Worm (Caenorhabditis elegans) whole organism, late embryonic: ENCODE data around the gene gcy-22.

Source experiments
- F13H6.1 ChIP-seq: sonication (generic microtip); optimal IDR thresholded peaks from 2 replicates; lab custom pipeline; 2016; ENCODE audit warnings: missing genetic modification characterization, missing compliant biosample characterization
- K02D7.2 ChIP-seq: sonication (generic microtip); optimal IDR thresholded peaks from 2 replicates; lab custom pipeline; 2017; ENCODE audit warnings: mild to moderate bottlenecking, missing genetic modification characterization, missing compliant biosample characterization
- Y22D7AL.16 ChIP-seq: sonication (generic microtip); optimal IDR thresholded peaks from 2 replicates; lab custom pipeline; 2016; ENCODE audit warnings: missing genetic modification characterization, missing compliant biosample characterization
- ahr-1 ChIP-seq: sonication (generic microtip); optimal IDR thresholded peaks from 2 replicates; lab custom pipeline; 2016; ENCODE audit warnings: missing genetic modification characterization, missing compliant biosample characterization
- ama-1 ChIP-seq: fragments of 150-350 bp; optimal IDR thresholded peaks from 2 replicates; lab custom pipeline; 2014
- ceh-18 ChIP-seq: sonication (generic microtip); optimal IDR thresholded peaks from 2 replicates; lab custom pipeline; 2016; ENCODE audit warnings: missing genetic modification characterization, missing compliant biosample characterization
- ceh-19 ChIP-seq: fragments of 200-800 bp; sonication (Bioruptor generic); optimal IDR thresholded peaks from 2 replicates; lab custom pipeline; 2018; ENCODE audit warnings: mild to moderate bottlenecking, missing genetic modification characterization, missing compliant biosample characterization
- ceh-24 ChIP-seq: sonication (generic microtip); optimal IDR thresholded peaks from 2 replicates; lab custom pipeline; 2016; ENCODE audit warnings: mild to moderate bottlenecking, missing genetic modification characterization, missing compliant biosample characterization
- ceh-31 ChIP-seq: sonication (generic microtip); optimal IDR thresholded peaks from 2 replicates; lab custom pipeline; 2016; ENCODE audit warnings: missing genetic modification characterization, missing compliant biosample characterization
- ceh-34 ChIP-seq: sonication (generic microtip); optimal IDR thresholded peaks from 2 replicates; lab custom pipeline; 2016; ENCODE audit warnings: mild to moderate bottlenecking, missing genetic modification characterization, missing compliant biosample characterization
- ceh-9 ChIP-seq: sonication (generic microtip); optimal IDR thresholded peaks from 2 replicates; lab custom pipeline; 2016; ENCODE audit warnings: mild to moderate bottlenecking, missing genetic modification characterization, inconsistent platforms, missing compliant biosample characterization
- che-1 ChIP-seq: sonication (generic microtip); optimal IDR thresholded peaks from 2 replicates; lab custom pipeline; 2016; ENCODE audit warnings: mild to moderate bottlenecking, missing genetic modification characterization, missing compliant biosample characterization
- dve-1 ChIP-seq: sonication (generic microtip); optimal IDR thresholded peaks from 2 replicates; lab custom pipeline; 2017; ENCODE audit warnings: antibody characterized with exemption, mild to moderate bottlenecking, missing genetic modification characterization, missing compliant biosample characterization
- elt-4 ChIP-seq: sonication (generic microtip); optimal IDR thresholded peaks from 2 replicates; lab custom pipeline; 2016; ENCODE audit warnings: missing genetic modification characterization, missing compliant biosample characterization
- fax-1 ChIP-seq: sonication (generic microtip); optimal IDR thresholded peaks from 2 replicates; lab custom pipeline; 2016; ENCODE audit warnings: missing genotype, missing genetic modification characterization, missing compliant biosample characterization
- fkh-10 ChIP-seq: fragments of 150-350 bp; optimal IDR thresholded peaks from 2 replicates; lab custom pipeline; 2014; ENCODE audit warnings: missing biosample characterization, missing genetic modification reagents, missing genetic modification characterization
- gmeb-2 ChIP-seq: sonication (generic microtip); optimal IDR thresholded peaks from 2 replicates; lab custom pipeline; 2016; ENCODE audit warnings: missing genetic modification characterization, inconsistent platforms, missing compliant biosample characterization
- hlh-13 ChIP-seq: fragments of 200-800 bp; sonication (Bioruptor generic); optimal IDR thresholded peaks from 2 replicates; lab custom pipeline; 2018; ENCODE audit warnings: mild to moderate bottlenecking, missing genetic modification characterization, missing compliant biosample characterization
- hlh-8 ChIP-seq: sonication (generic microtip); optimal IDR thresholded peaks from 2 replicates; lab custom pipeline; 2016; ENCODE audit warnings: missing genotype, missing genetic modification characterization, missing compliant biosample characterization
- mec-3 ChIP-seq: sonication (generic microtip); optimal IDR thresholded peaks from 2 replicates; lab custom pipeline; 2016; ENCODE audit warnings: borderline replicate concordance, missing genetic modification characterization, missing compliant biosample characterization
- nhr-232 ChIP-seq: sonication (generic microtip); optimal IDR thresholded peaks from 2 replicates; lab custom pipeline; 2016; ENCODE audit warnings: missing genetic modification characterization, missing compliant biosample characterization
- odd-2 ChIP-seq: sonication (generic microtip); optimal IDR thresholded peaks from 2 replicates; lab custom pipeline; 2017; ENCODE audit warnings: antibody characterized with exemption, mild to moderate bottlenecking, missing genetic modification characterization, missing compliant biosample characterization
- pag-3 ChIP-seq: sonication (generic microtip); optimal IDR thresholded peaks from 2 replicates; lab custom pipeline; 2016; ENCODE audit warnings: missing compliant biosample characterization, missing genetic modification characterization, borderline replicate concordance
- pat-9 ChIP-seq: fragments of 200-800 bp; sonication (Bioruptor generic); optimal IDR thresholded peaks from 2 replicates; lab custom pipeline; 2018; ENCODE audit warnings: mild to moderate bottlenecking, missing genetic modification characterization, moderate library complexity, missing compliant biosample characterization
- pha-2 ChIP-seq: sonication (generic microtip); optimal IDR thresholded peaks from 2 replicates; lab custom pipeline; 2017; ENCODE audit warnings: mild to moderate bottlenecking, missing genetic modification characterization, missing compliant biosample characterization
- pha-4 ChIP-seq: fragments of 150-350 bp; optimal IDR thresholded peaks from 2 replicates; lab custom pipeline; 2018; ENCODE audit warnings: missing biosample characterization, missing genetic modification reagents, missing genetic modification characterization
- ref-2 ChIP-seq: sonication (generic microtip); optimal IDR thresholded peaks from 2 replicates; lab custom pipeline; 2016; ENCODE audit warnings: missing genetic modification characterization, missing compliant biosample characterization
- sdc-2 ChIP-seq: sonication (generic microtip); optimal IDR thresholded peaks from 2 replicates; lab custom pipeline; 2016; ENCODE audit warnings: missing genotype, missing genetic modification characterization, missing compliant biosample characterization
- sox-2 ChIP-seq: fragments of 200-800 bp; sonication (Bioruptor generic); IDR thresholded peaks from 2 replicates; pipeline ENCODE4 v1.3.6; 2022; ENCODE audit warnings: missing genetic modification reagents, missing genetic modification characterization, missing compliant biosample characterization
- sox-4 ChIP-seq: sonication (generic microtip); optimal IDR thresholded peaks from 2 replicates; lab custom pipeline; 2017; ENCODE audit warnings: mild to moderate bottlenecking, missing genetic modification characterization, inconsistent platforms, missing compliant biosample characterization
- tbx-2 ChIP-seq: sonication (generic microtip); optimal IDR thresholded peaks from 2 replicates; lab custom pipeline; 2016; ENCODE audit warnings: missing genetic modification characterization, missing compliant biosample characterization
- ttx-3 ChIP-seq: sonication (generic microtip); optimal IDR thresholded peaks from 2 replicates; lab custom pipeline; 2016; ENCODE audit warnings: missing genetic modification reagents, missing genetic modification characterization, missing compliant biosample characterization
- unc-42 ChIP-seq: sonication (generic microtip); optimal IDR thresholded peaks from 2 replicates; lab custom pipeline; 2016; ENCODE audit warnings: missing genotype, missing genetic modification characterization, missing compliant biosample characterization

Gene gcy-22

DNA sequence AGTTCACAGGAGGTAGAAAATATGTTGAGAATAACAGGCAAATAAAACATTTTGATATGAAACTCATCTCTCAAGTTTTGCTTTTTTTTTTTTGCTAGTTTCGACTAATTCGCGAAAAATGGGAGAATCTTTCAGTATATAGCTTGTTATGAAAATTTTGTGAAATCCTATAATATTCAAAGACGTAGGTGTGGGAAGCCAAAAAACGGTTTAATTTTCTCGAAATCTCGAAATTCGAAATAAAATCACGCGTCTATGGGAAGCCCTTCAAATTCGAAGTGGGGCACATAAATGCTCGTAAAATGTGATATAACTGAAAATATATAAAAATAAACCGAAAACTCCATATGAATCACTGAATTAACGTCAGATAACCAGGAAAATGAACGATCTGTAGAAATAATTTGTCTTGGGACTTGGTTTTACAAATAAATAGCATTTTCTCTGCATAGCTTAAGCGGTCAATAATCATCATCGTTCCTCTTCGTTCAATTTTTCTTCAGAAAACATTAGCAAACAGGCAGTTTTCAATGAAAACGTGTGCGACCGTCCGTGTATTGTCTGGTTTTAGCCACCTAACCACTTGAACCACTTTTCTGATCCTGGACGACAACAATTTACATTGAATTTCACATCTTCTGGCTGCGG lies at the start of gene gcy-22, which contains the start of gene grl-14:
Gene gcy-22, minus strand, starts transcription at position 101 of the 648 bp plus-strand sequence.
Gene grl-14, plus strand, starts transcription at position 598 of the 648 bp plus-strand sequence.
- TF ChIP-seq dve-1 (tag; lab: Kevin White, UChicago) (no peak), ceh-18 (tag; lab: Kevin White, UChicago) (no peak), mec-3 (tag; lab: Kevin White, UChicago) (no peak), ama-1 (no peak), hlh-8 (tag; lab: Kevin White, UChicago) (no peak), tbx-2 (no peak), fax-1 (tag; lab: Kevin White, UChicago) (no peak), ceh-19 (GFP tag; lab: Kevin White, UChicago) (no peak), pag-3 (tag; lab: Kevin White, UChicago) (no peak), ceh-24 (tag; lab: Kevin White, UChicago) (no peak)

DNA sequence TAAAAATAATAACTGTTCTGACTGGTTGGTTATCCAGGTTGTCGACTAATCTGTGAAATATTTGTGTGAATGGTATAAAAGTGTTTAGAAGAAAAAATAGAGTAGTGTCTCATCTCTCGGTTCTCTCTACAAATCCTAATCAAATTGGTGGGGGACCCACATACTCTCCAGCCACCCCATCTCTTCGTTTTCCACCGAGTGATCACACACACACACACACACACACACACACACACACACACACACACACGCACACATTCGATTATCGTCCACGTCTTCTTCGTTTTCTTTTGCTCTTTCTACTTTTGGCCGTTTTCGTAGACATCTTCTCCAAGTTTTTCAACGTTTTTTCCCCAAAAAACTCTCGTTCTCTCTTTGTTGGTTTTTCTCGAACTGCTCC lies 48.3 kb upstream of the gcy-22 start:
- TF ChIP-seq che-1 (tag; lab: Kevin White, UChicago) (no peak), sdc-2 (no peak), hlh-13 (GFP tag; lab: Kevin White, UChicago) (no peak), ahr-1 (no peak), ceh-31 (tag; lab: Kevin White, UChicago) (peak; percentile 2), unc-42 (peak; percentile 99), pag-3 (tag; lab: Kevin White, UChicago) (no peak), sox-2 (no peak), pha-4 (tag; lab: Kevin White, UChicago) (no peak), pha-2 (tag; lab: Kevin White, UChicago) (no peak)

DNA sequence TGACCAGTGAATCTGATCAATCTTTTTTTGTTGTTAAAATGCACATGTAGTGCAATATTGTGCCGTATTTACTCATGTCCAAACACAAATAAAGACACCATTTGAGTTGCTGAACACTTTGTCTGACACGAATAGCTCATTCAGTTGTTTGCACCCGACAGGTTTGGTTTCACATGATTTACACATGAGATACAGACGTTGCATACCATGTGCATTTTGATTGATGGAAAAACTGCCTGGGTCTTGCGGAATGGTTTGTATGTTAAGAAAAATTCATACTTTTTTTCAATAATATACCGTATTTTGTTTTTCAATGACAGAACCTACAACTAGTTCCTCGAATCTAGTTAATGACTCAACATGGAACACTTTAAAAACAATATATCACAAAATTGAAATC lies 46.3 kb upstream of the gcy-22 start:
- TF ChIP-seq F13H6.1 = no peak
- TF ChIP-seq pha-4 (tag; lab: Kevin White, UChicago) = no peak
- no peak for TF ChIP-seq ceh-34 (tag; lab: Kevin White, UChicago)
- no peak for TF ChIP-seq mec-3 (tag; lab: Kevin White, UChicago)
- no peak for TF ChIP-seq fkh-10
- no peak for TF ChIP-seq elt-4 (tag; lab: Kevin White, UChicago)
- TF ChIP-seq ref-2 = no peak
- no peak for TF ChIP-seq ahr-1

DNA sequence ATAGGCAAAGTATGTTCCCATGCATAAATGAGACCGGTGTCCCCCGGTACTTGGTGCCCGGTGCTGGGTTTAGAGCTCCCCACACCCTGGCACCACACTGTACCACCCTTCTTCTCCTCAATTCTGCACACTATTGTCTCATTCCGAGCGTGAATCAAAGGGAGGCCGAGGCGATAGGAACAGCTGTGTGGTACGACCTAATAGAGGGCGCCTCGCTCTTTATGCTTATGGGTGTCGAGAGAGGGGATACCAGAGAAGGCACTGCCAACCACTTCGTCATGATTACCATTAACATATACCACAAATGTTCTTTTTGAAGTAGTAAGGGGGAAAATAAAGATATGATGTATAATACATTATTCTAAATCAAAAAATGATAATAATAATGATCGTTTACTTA lies 45.8 kb upstream of the gcy-22 start:
- TF ChIP-seq sox-4 (no peak), K02D7.2 (tag; lab: Kevin White, UChicago) (no peak), nhr-232 (tag; lab: Kevin White, UChicago) (no peak), ttx-3 (no peak), hlh-8 (tag; lab: Kevin White, UChicago) (no peak), hlh-13 (GFP tag; lab: Kevin White, UChicago) (no peak), pat-9 (tag; lab: Kevin White, UChicago) (no peak), odd-2 (tag; lab: Kevin White, UChicago) (no peak)
- TF ChIP-seq, all 69 proteins: peak for 0

DNA sequence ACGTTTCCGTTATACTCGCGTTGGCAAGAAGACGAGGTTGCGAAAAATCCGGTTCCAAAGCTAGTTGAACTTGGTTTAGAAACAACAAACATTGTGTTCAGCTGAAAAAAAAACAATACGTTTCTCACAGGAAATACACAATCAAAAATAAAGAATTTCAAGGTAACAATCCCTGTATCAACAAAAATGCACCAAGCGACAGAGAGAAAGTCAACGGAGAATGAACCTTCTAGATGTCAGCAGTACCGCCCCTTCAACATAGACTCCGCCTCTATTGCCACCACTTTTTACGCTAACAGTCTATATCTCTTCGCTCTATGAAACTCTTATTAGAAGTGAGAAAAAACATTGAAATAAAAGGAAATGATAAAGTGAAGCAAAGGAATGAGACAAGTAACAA lies 43.5 kb upstream of the gcy-22 start, which contains the start of gene F31D4.8:
Gene F31D4.8, minus strand, starts transcription at position 101 of the 400 bp plus-strand sequence.
- TF ChIP-seq ceh-18 (tag; lab: Kevin White, UChicago) (no peak), gmeb-2 (tag; lab: Kevin White, UChicago) (no peak), ceh-9 (tag; lab: Kevin White, UChicago) (no peak), ceh-24 (tag; lab: Kevin White, UChicago) (no peak), odd-2 (tag; lab: Kevin White, UChicago) (no peak), fkh-10 (no peak), ceh-34 (tag; lab: Kevin White, UChicago) (no peak), fax-1 (tag; lab: Kevin White, UChicago) (no peak), Y22D7AL.16 (tag; lab: Kevin White, UChicago) (no peak)
